Fruit fly (Drosophila melanogaster) whole organism, pupa: ENCODE data around the gene PolA1.

Experiments used
- CG32121 ChIP-seq: fragments of 200-800 bp; sonication (Bioruptor generic); IDR thresholded peaks from 2 replicates; pipeline ENCODE4 v1.3.6; 2022; ENCODE audit warnings: missing biosample characterization, missing genetic modification characterization
- CG34367 ChIP-seq: fragments of 200-800 bp; sonication (Bioruptor generic); optimal IDR thresholded peaks from 2 replicates; lab custom pipeline; 2018; ENCODE audit warnings: missing biosample characterization, mild to moderate bottlenecking, missing genetic modification characterization
- CG4496 ChIP-seq: fragments of 200-800 bp; sonication (Bioruptor generic); IDR thresholded peaks from 3 replicates; pipeline ENCODE4 v1.3.6; 2022; ENCODE audit warnings: missing biosample characterization, missing genetic modification characterization
- CG8159 ChIP-seq: fragments of 200-800 bp; sonication (Bioruptor generic); optimal IDR thresholded peaks from 3 replicates; lab custom pipeline; 2018; ENCODE audit warnings: missing biosample characterization, mild to moderate bottlenecking, missing genetic modification characterization, moderate library complexity
- D1 ChIP-seq: fragments of 200-800 bp; sonication (Bioruptor generic); optimal IDR thresholded peaks from 2 replicates; lab custom pipeline; 2018; ENCODE audit warnings: missing biosample characterization, mild to moderate bottlenecking, missing genetic modification characterization, moderate library complexity
- Snoo ChIP-seq: fragments of 200-800 bp; sonication (Bioruptor generic); optimal IDR thresholded peaks from 3 replicates; lab custom pipeline; 2017; ENCODE audit warnings: missing biosample characterization, mild to moderate bottlenecking, missing genetic modification characterization, inconsistent platforms
- gl ChIP-seq: fragments of 200-800 bp; sonication (Bioruptor generic); optimal IDR thresholded peaks from 2 replicates; lab custom pipeline; 2018; ENCODE audit warnings: missing biosample characterization, mild to moderate bottlenecking, missing genetic modification characterization
- rn ChIP-seq: fragments of 200-800 bp; sonication (Bioruptor generic); IDR thresholded peaks from 2 replicates; pipeline ENCODE4 v1.3.6; 2022; ENCODE audit warnings: missing biosample characterization, missing genetic modification characterization

DNA sequence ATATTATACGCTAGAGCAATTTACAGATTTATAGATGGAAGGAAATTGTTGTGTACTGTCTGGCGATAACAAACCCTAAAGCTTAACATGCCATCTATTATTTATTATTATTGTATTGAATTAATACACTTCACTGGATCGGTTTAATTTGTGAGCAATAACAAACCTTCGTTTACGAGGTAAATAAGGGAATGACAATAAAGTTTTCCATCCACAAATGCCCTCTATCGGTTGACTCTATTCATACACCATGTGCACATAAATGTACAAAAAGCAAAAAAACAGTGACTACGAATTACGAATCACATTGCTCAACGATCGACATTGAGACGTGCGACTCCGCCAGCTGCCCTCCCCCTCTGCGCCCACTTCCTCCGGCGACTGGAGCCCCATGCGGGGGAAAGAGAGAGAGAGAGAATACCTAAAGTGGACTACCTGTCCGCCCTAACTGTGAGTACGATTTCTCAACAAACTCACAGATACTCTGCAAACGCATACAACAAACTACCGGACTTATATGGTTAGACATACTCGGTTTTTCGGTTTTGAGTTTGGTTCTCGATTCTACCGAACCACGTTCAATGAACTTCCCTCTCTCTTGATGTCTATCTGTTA is 34.6 kb downstream of the PolA1 start:
- TF ChIP-seq CG4496 (no peak), CG32121 (GFP tag; lab: Robert Waterston, UW) (no peak), Snoo (tag; lab: Kevin White, UChicago) (no peak), CG34367 (tag; lab: Kevin White, UChicago) (no peak), gl (tag; lab: Kevin White, UChicago) (no peak), CG8159 (no peak), rn (GFP tag; lab: Robert Waterston, UW) (no peak), D1 (tag; lab: Kevin White, UChicago) (no peak)
